Worm (Caenorhabditis elegans) whole organism, early embryonic: ENCODE results near the gene Y50E8A.6.

Source experiments
- B0310.2 ChIP-seq: sonication (generic microtip); optimal IDR thresholded peaks from 2 replicates; lab custom pipeline; 2016; ENCODE audit warnings: mild to moderate bottlenecking, missing genetic modification characterization, missing compliant biosample characterization
- F13C5.2 ChIP-seq: sonication (generic microtip); optimal IDR thresholded peaks from 2 replicates; lab custom pipeline; 2017; ENCODE audit warnings: mild to moderate bottlenecking, missing genetic modification characterization, inconsistent platforms, missing compliant biosample characterization
- aly-1 ChIP-seq: sonication (generic microtip); optimal IDR thresholded peaks from 2 replicates; lab custom pipeline; 2016; ENCODE audit warnings: missing genetic modification characterization, missing compliant biosample characterization
- ama-1 ChIP-seq: fragments of 150-350 bp; optimal IDR thresholded peaks from 2 replicates; lab custom pipeline; 2014
- ceh-13 ChIP-seq: fragments of 200-800 bp; sonication (Bioruptor generic); optimal IDR thresholded peaks from 2 replicates; lab custom pipeline; 2018; ENCODE audit warnings: mild to moderate bottlenecking, missing genetic modification characterization, missing compliant biosample characterization
- ceh-36 ChIP-seq: sonication (generic microtip); optimal IDR thresholded peaks from 2 replicates; lab custom pipeline; 2016; ENCODE audit warnings: missing genetic modification characterization, inconsistent platforms, missing compliant biosample characterization
- ets-7 ChIP-seq: sonication (generic microtip); optimal IDR thresholded peaks from 2 replicates; lab custom pipeline; 2016; ENCODE audit warnings: missing genotype, missing genetic modification characterization, missing compliant biosample characterization
- flt-1 ChIP-seq: fragments of 200-800 bp; sonication (Bioruptor generic); IDR thresholded peaks from 2 replicates; pipeline ENCODE4 v1.3.6; 2022; ENCODE audit warnings: missing genetic modification characterization, missing compliant biosample characterization
- hmbx-1 ChIP-seq: sonication (generic microtip); optimal IDR thresholded peaks from 2 replicates; lab custom pipeline; 2016; ENCODE audit warnings: mild to moderate bottlenecking, missing genetic modification characterization, missing compliant biosample characterization
- hmg-4 ChIP-seq: fragments of 200-800 bp; sonication (Bioruptor generic); optimal IDR thresholded peaks from 2 replicates; lab custom pipeline; 2018; ENCODE audit warnings: mild to moderate bottlenecking, missing genetic modification characterization, missing compliant biosample characterization
- hnd-1 ChIP-seq: sonication (generic microtip); optimal IDR thresholded peaks from 2 replicates; lab custom pipeline; 2016; ENCODE audit warnings: missing genetic modification characterization, missing compliant biosample characterization
- pes-1 ChIP-seq: fragments of 200-800 bp; sonication (Bioruptor generic); IDR thresholded peaks from 2 replicates; pipeline ENCODE4 v1.3.6; 2022; ENCODE audit warnings: missing genetic modification reagents, missing genetic modification characterization, missing compliant biosample characterization
- scrt-1 ChIP-seq: fragments of 200-800 bp; sonication (Bioruptor generic); IDR thresholded peaks from 2 replicates; pipeline ENCODE4 v1.3.6; 2022; ENCODE audit warnings: missing genetic modification characterization, missing compliant biosample characterization
- sea-1 ChIP-seq: fragments of 200-800 bp; sonication (Bioruptor generic); conservative IDR thresholded peaks from 2 replicates; pipeline ENCODE4 v1.3.6; 2022; ENCODE audit warnings: missing genetic modification characterization, missing compliant biosample characterization
- tbx-11 ChIP-seq: fragments of 200-800 bp; sonication (Bioruptor generic); IDR thresholded peaks from 2 replicates; pipeline ENCODE4 v1.3.6; 2022; ENCODE audit warnings: missing genetic modification characterization, missing compliant biosample characterization
- tbx-37 ChIP-seq: fragments of 200-800 bp; sonication (Bioruptor generic); conservative IDR thresholded peaks from 2 replicates; pipeline ENCODE4 v1.3.6; 2022; ENCODE audit warnings: missing genetic modification reagents, missing genetic modification characterization, missing compliant biosample characterization
- tra-4 ChIP-seq: sonication (generic microtip); optimal IDR thresholded peaks from 2 replicates; lab custom pipeline; 2017; ENCODE audit warnings: missing genetic modification characterization, missing compliant biosample characterization

Gene Y50E8A.6

ce11 chrV:14689060-14689750 lies 51.9 kb downstream of the Y50E8A.6 start, which contains the start of gene gasr-8:
Gene gasr-8 (plus strand): TSS chrV:14689110.
- TF ChIP-seq F13C5.2 (tag; lab: Kevin White, UChicago), result no peak
- peak; percentile 73; the same call in 1 of the 2 replicates for TF ChIP-seq tbx-11 (GFP tag; lab: Robert Waterston, UW)
- TF ChIP-seq tra-4, result peak; percentile 40
- TF ChIP-seq hmbx-1, result no peak
- no peak for TF ChIP-seq ceh-36 (tag; lab: Kevin White, UChicago)
- no peak for TF ChIP-seq ets-7
- TF ChIP-seq pes-1 (GFP tag; lab: Robert Waterston, UW), result peak; percentile 84
- TF ChIP-seq scrt-1 (GFP tag; lab: Robert Waterston, UW), result 0 out of 2 replicates have a peak, but pooled peaks have one; percentile 72
- peak; percentile 64 for TF ChIP-seq tbx-37
- peak; percentile 79 for TF ChIP-seq sea-1 (GFP tag; lab: Robert Waterston, UW)
- TF ChIP-seq ceh-13 (GFP tag; lab: Kevin White, UChicago), result peak; percentile 58
- peak; percentile 32 for TF ChIP-seq hnd-1 (tag; lab: Kevin White, UChicago)
- no peak for TF ChIP-seq ama-1 (lab: Kevin White, UChicago)
- TF ChIP-seq B0310.2 (tag; lab: Kevin White, UChicago), result peak; percentile 43
- TF ChIP-seq aly-1 (tag; lab: Kevin White, UChicago), result peak; percentile 57
- TF ChIP-seq flt-1 (GFP tag; lab: Robert Waterston, UW), result peak; percentile 84
- peak; percentile 26 for TF ChIP-seq hmg-4 (GFP tag; lab: Kevin White, UChicago)
